Fruit fly (Drosophila melanogaster) S2 (cell line): ENCODE data around the gene fz.

Experiments
- CG8478 ChIP-seq: fragments of >200 bp; optimal IDR thresholded peaks from 2 replicates; lab custom pipeline; 2018
- CTCF ChIP-seq, 2 experiments: fragments of >200 bp; optimal IDR thresholded peaks; 2 replicates each; lab custom pipeline; 2018

fz gene

dm6 chr3L:14363103-14363751 is 89.1 kb downstream of the fz start:
- TF ChIP-seq CG8478 (lab: Kevin White, UChicago) = no peak
- no peak for TF ChIP-seq CTCF (optimal IDR thresholded peaks at IDR 0.05; lab: Kevin White, UChicago)

- TF ChIP-seq CTCF (optimal IDR thresholded peaks at IDR 0.05; lab: Kevin White, UChicago) (no peak), CG8478 (lab: Kevin White, UChicago) (no peak)
Observed at dm6 chr3L:14364701-14365100, 90.6 kb downstream of the fz start.

DNA sequence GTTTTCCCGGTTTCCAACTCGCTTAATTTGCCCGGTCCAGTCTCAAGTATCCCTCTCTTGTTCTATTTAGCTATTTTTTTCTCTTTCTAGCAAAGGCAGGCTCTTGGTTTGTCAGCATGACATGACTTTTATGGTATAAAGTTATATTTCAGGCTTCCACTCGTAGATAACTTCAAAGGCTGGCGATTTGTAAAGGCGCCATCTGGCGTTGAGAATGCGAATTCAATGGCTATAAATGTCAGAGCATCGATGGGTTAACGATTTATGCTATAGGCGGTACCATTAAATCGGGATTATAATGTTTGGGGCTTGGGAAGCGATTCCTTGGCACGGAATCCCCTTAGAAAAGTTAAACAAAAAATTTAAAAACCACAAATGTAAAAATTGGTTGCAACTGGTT is 91.3 kb downstream of the fz start:
- no peak for TF ChIP-seq CG8478 (lab: Kevin White, UChicago)
- TF ChIP-seq CTCF (optimal IDR thresholded peaks at IDR 0.05; lab: Kevin White, UChicago) = peak; percentile 73 to 78

- TF ChIP-seq CTCF (optimal IDR thresholded peaks at IDR 0.05; lab: Kevin White, UChicago) = no peak
- no peak for TF ChIP-seq CG8478 (lab: Kevin White, UChicago)
Observed at dm6 chr3L:14366124-14366523, 92.0 kb downstream of the fz start.

DNA sequence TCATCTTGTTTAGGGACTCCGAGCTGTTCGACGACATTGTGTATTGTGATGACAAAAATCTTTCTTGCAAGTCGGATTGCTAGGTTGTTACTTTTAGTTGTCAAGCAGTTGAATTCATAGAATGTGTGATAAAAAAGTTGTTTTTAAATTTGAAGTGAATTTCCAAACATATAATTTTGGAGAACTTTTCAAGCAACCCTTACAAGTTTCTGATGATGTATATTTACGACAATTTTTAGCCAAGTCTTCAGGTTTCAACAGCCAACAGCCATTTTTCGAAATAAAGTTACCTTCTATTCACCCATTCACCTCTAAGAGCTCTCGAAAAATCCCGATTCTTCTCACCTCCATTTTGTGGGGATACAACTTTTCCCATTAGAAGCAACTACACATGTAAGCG is 95.5 kb downstream of the fz start, which contains the start of gene CG13481:
Gene CG13481 (minus strand): TSS at position 101 of the 400 bp plus-strand sequence.
- no peak for TF ChIP-seq CTCF (optimal IDR thresholded peaks at IDR 0.05; lab: Kevin White, UChicago)
- TF ChIP-seq CG8478 (lab: Kevin White, UChicago) = no peak

dm6 chr3L:14374499-14374898 is 100.4 kb downstream of the fz start:
- TF ChIP-seq CTCF (optimal IDR thresholded peaks at IDR 0.05; lab: Kevin White, UChicago) (no peak), CG8478 (lab: Kevin White, UChicago) (no peak)

dm6 chr3L:14375863-14376262 is 101.7 kb downstream of the fz start:
- no peak for TF ChIP-seq CG8478 (lab: Kevin White, UChicago)
- no peak for TF ChIP-seq CTCF (optimal IDR thresholded peaks at IDR 0.05; lab: Kevin White, UChicago)

dm6 chr3L:14381523-14381922 is 107.4 kb downstream of the fz start, which contains the start of gene CG43120:
Gene CG43120 (plus strand): TSS chr3L:14381913.
- TF ChIP-seq CG8478 (lab: Kevin White, UChicago) = no peak
- TF ChIP-seq CTCF (optimal IDR thresholded peaks at IDR 0.05; lab: Kevin White, UChicago) = no peak

DNA sequence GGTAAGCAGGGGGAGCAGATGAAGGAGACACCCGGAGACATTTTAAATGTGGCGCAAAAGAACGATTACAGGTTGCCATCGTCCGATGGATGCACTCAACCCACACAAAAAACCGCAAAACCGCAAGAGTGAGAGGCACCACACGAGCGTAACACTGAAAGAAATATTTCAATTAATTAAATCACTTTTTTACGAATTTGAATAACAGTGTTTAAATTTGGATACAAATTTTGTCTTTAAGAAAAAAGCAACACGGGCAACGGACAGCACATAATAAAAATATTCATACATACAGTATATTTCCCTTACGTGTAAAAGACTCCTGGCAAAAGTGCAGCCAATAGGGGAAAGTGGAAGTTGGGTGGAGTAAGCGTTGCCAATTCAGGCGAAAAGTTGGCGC is 115.1 kb downstream of the fz start:
- TF ChIP-seq CG8478 (lab: Kevin White, UChicago) (no peak), CTCF (optimal IDR thresholded peaks at IDR 0.05; lab: Kevin White, UChicago) (no peak)

dm6 chr3L:14397020-14397602 is 123.0 kb downstream of the fz start:
- TF ChIP-seq CTCF (optimal IDR thresholded peaks at IDR 0.05; lab: Kevin White, UChicago) (peak; percentile 30 to 85), CG8478 (lab: Kevin White, UChicago) (no peak)

dm6 chr3L:14399873-14400272 is 125.7 kb downstream of the fz start:
- TF ChIP-seq CTCF (optimal IDR thresholded peaks at IDR 0.05; lab: Kevin White, UChicago) (no peak), CG8478 (lab: Kevin White, UChicago) (no peak)

- TF ChIP-seq CG8478 (lab: Kevin White, UChicago) (no peak), CTCF (optimal IDR thresholded peaks at IDR 0.05; lab: Kevin White, UChicago) (no peak)
Observed at dm6 chr3L:14402632-14403031, 128.5 kb downstream of the fz start, which contains the start of gene CG3868. Gene CG3868 (minus strand): TSS chr3L:14402725.

dm6 chr3L:14406613-14407012 is 132.5 kb downstream of the fz start:
- no peak for TF ChIP-seq CG8478 (lab: Kevin White, UChicago)
- no peak for TF ChIP-seq CTCF (optimal IDR thresholded peaks at IDR 0.05; lab: Kevin White, UChicago)

dm6 chr3L:14408734-14409133 is 134.6 kb downstream of the fz start:
- no peak for TF ChIP-seq CG8478 (lab: Kevin White, UChicago)
- TF ChIP-seq CTCF (optimal IDR thresholded peaks at IDR 0.05; lab: Kevin White, UChicago) = no peak

DNA sequence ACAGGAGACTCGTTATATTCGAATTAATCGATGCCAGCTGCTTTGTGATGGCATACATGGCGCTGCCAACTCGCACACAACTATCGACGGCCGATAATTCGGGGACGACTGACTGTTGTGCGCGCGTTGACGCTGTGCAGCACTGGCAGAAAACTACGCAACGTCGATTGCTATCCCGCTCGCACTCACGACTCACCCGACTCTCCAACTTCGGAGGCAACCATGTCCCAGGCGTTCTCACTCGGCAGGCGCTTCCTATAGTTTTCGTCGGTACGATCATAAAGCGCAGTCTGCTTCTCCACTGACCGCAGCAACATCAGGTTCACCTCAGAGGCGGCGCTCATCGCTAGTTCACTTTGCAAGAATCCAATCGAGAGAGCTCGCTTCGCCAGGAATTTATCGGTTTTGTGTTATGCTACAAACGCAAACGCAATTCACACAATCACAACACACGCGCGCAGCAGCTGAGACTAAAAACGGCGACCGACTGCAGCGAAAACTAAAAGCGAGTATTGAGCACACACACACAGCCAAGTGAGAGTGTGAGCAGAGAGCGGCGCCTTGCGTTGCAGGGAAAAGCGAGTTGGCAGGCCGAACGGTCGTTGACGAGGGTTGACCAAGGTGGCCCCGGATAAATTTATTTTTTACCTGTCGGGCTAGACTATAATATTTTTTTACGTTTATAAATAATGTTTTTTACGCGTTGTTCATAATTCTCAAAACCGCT is 135.4 kb downstream of the fz start, which contains the start of gene stwl:
Gene stwl (minus strand): TSS at position 521 of the 727 bp plus-strand sequence.
- peak; percentile 37 to 65 for TF ChIP-seq CTCF (optimal IDR thresholded peaks at IDR 0.05; lab: Kevin White, UChicago)
- no peak for TF ChIP-seq CG8478 (lab: Kevin White, UChicago)
